Worm (Caenorhabditis elegans) whole organism, L2 larva: ENCODE results near the gene T28C12.1.

Experiments
- F13H6.1 ChIP-seq: sonication (generic microtip); optimal IDR thresholded peaks from 2 replicates; lab custom pipeline; 2016; ENCODE audit warnings: missing genetic modification characterization, missing compliant biosample characterization
- R02D3.7 ChIP-seq: fragments of 150-350 bp; optimal IDR thresholded peaks from 2 replicates; lab custom pipeline; 2014; ENCODE audit warnings: missing biosample characterization, missing genetic modification characterization
- fos-1 ChIP-seq: fragments of 150-350 bp; optimal IDR thresholded peaks from 2 replicates; lab custom pipeline; 2014; ENCODE audit warnings: missing biosample characterization, missing genetic modification characterization
- lin-11 ChIP-seq: fragments of 150-350 bp; sonication (generic microtip); optimal IDR thresholded peaks from 2 replicates; lab custom pipeline; 2014; ENCODE audit warnings: missing biosample characterization, missing genetic modification characterization, inconsistent platforms, mixed read lengths
- lin-39 ChIP-seq: fragments of 150-350 bp; optimal IDR thresholded peaks from 2 replicates; lab custom pipeline; 2014; ENCODE audit warnings: missing biosample characterization, missing genetic modification reagents, missing genetic modification characterization
- nhr-12 ChIP-seq: fragments of 150-350 bp; optimal IDR thresholded peaks from 2 replicates; lab custom pipeline; 2014; ENCODE audit warnings: missing biosample characterization, missing genetic modification characterization
- nhr-25 ChIP-seq: fragments of 150-350 bp; sonication (generic microtip); optimal IDR thresholded peaks from 3 replicates; lab custom pipeline; 2014; ENCODE audit warnings: missing biosample characterization, missing genetic modification characterization
- unc-39 ChIP-seq: fragments of 150-350 bp; optimal IDR thresholded peaks from 2 replicates; lab custom pipeline; 2014; ENCODE audit warnings: missing biosample characterization, missing genetic modification characterization
- unc-55 ChIP-seq: fragments of 150-350 bp; sonication (generic microtip); optimal IDR thresholded peaks from 3 replicates; lab custom pipeline; 2014; ENCODE audit warnings: missing biosample characterization, missing genetic modification reagents, missing genetic modification characterization

- no peak for TF ChIP-seq lin-39 (tag; lab: Kevin White, UChicago)
- no peak for TF ChIP-seq nhr-12 (tag; lab: Kevin White, UChicago)
- TF ChIP-seq fos-1 (tag; lab: Kevin White, UChicago): no peak
- TF ChIP-seq unc-55 (GFP tag; lab: Kevin White, UChicago): no peak
- TF ChIP-seq nhr-25 (tag; lab: Kevin White, UChicago): no peak
- TF ChIP-seq F13H6.1 (tag; lab: Kevin White, UChicago): no peak
- TF ChIP-seq unc-39 (tag; lab: Kevin White, UChicago): no peak
- no peak for TF ChIP-seq R02D3.7 (tag; lab: Kevin White, UChicago)
- TF ChIP-seq lin-11 (tag; lab: Kevin White, UChicago): no peak
Measured at ce11 chrV:6326980-6327379, 4.7 kb upstream of the T28C12.1 start, which contains the start of gene fbxa-202.
